Fruit fly (Drosophila melanogaster): ENCODE data around the gene ND-13A.

Gene ND-13A

DNA sequence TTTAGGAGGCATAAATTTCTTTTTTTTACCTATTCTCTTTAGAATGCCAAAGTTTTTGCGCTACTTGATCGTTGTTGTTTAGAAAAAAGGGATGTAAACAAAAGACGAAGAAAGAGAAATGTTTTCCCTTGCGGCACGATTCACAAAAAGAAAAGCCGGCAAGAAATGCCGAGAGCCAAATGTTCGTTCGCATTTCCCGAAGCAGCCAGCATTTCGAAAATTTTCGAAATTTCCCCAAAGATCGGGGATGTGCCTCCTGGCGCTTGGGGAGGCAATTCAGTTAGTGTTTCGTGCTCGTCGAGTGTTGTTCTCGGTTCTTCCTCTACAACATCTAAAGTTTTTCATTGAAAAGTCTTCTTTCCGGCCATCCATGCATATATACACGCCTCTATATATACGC is 489 bp upstream of the ND-13A start, which contains the start of gene Msp300:
Msp300 (plus strand) TSS at position 301 of the 400 bp plus-strand sequence.
- no peak for TF ChIP-seq noc (tag; optimal IDR thresholded peaks at IDR 0.05)

DNA sequence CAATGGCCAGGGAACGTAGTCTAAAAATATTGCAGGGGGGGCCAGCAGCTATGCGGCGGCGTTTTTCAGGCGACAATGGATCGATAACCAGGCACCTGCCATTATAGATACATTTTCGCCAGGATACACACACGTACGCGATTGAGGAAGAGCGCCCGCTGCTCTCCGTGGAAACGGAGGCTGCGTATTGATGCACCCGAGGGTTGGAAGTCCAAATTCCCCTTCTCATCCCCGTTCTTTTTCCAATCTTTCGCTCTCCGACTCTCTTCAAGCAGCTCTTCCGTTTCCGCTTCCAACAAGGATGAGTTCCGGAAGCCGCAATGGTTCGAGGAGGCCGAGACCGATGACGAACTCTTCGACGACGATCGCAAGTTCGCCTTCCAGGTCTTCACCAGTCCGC is 3.3 kb downstream of the ND-13A start:
- no peak for TF ChIP-seq noc (tag; optimal IDR thresholded peaks at IDR 0.05)

DNA sequence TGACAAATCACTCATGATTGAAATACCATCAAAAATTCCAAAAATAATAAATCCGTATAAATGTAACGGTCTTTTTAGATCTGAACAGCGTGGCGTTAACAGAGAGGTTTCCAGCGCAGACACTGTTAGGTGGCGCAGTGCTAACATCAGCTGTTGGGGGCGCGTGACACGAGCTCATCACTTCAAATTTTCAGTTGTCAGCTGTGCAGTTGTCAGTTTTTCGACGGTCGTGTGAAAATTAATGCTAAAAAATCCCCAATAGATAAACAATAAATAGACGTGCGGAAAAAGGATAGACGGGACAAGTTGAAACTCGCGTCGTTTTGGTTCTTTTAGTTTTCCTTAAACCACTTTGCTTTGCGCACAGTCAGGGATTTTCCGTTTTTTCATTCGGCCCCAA is 3.9 kb downstream of the ND-13A start, which contains the start of gene CG4230:
CG4230 (plus strand) TSS at position 6 of the 400 bp plus-strand sequence.
- peak; percentile 36 for TF ChIP-seq noc (tag; optimal IDR thresholded peaks at IDR 0.05)

DNA sequence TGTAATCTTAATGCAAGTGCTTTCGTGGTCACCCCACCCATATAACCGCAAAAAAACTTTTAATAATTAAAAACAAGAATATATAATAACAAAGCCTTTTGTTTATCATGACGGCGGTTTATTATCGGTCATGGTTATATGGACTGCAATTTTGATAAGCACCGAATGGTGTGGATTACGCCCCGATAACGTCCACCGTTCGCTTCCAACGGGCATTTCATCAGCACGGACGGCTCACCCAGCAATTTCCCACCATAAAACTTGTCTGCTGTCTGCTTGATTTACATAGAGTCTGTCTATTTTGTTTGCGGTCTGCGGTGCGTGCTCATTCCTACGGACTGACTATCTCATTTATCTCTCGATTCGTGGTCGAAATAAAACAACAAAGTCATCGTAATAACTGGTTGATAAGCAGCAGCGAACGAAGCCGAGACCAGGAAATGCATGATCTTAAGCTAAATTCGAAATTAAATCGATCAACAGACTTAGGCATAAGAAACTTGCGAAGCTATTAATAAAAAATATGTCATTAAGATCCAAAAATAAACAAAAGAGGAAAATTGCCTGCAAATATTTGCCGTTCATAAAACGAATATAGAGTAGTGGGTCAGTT is 4.6 kb downstream of the ND-13A start:
- TF ChIP-seq noc (tag; optimal IDR thresholded peaks at IDR 0.05) = peak; percentile 83

DNA sequence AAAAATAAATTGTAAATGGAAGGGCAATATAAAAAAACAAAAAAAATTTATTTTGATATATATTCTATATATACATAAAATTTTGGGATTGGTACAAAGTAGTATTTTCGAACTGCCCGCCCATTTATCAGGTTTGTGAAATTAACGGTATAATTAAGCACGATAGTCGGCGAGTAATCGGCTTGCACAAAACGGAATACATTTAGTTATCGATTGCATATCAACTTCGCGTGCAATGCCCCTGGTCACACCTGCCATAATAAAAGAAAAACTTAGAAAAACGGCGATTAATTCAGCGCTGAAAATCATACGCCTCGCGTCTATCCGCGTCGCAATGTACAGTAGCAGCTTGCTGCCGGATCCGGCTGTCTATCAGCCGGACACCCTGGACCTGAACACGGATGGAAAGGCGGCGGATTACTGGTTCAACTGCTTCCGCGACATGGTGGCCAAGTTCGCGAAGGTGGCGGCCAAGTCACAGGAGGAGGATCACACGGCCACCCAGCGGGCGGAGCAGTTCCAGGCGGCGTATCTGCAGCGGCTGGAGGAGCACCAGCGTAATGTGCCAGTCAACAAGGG is 6.2 kb downstream of the ND-13A start, which contains the start of gene CG5828:
CG5828 (plus strand) TSS at position 205 of the 579 bp plus-strand sequence.
- TF ChIP-seq noc (tag; optimal IDR thresholded peaks at IDR 0.05) = no peak

DNA sequence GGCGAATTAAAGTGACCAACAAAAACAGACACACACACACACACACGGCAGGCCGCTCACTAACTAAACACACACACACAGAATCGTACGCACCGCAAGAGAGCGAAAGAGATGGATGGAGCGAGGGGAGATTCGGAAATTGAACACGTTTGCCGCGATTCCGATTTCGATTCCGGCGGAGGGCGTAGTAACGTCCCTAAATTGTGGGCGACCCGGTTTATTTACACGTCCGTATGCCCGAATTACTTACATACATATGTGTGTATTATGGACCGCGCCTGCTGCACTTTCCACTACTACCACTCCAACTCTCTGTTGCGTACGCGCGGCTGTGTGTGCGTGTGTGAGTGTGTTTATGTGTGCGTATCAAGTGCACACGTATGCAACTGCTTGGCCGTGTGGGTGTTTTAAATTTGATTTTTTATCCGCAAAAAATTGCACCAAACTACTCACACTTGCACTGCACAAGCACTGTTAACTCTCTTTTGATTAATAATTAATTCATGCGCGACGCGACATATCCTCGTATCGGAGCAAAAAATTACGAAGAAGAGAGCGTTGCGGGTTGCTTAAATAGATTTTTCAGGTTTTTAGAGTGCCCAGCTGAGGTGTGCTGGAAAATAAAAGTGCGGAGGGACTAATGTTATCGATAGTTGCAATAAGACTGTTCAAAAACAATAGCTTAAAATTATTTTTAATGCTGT is 6.9 kb downstream of the ND-13A start, which contains the start of gene Pgant5:
Pgant5 (minus strand) TSS at position 601 of the 704 bp plus-strand sequence.
- peak; percentile 51 for TF ChIP-seq noc (tag; optimal IDR thresholded peaks at IDR 0.05)

DNA sequence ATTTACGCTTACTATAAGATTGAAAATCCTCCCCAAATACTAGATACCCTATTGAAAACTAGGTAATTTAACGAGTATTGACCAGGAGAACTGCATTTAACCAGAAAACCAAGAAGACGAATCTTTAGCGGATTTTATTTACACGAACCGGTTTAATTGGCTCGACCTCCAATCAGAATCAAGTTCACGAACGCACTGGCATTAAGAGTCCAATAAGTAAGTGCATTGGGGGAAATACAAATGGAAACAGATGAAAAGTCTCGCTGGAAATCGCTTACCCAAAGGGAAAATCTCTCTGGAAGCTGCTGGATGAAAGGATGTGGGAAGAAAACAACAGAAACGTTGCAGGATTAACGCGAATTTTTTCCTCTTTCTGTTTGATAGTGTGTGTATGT is 7.5 kb downstream of the ND-13A start:
- TF ChIP-seq noc (tag; optimal IDR thresholded peaks at IDR 0.05) = no peak

DNA sequence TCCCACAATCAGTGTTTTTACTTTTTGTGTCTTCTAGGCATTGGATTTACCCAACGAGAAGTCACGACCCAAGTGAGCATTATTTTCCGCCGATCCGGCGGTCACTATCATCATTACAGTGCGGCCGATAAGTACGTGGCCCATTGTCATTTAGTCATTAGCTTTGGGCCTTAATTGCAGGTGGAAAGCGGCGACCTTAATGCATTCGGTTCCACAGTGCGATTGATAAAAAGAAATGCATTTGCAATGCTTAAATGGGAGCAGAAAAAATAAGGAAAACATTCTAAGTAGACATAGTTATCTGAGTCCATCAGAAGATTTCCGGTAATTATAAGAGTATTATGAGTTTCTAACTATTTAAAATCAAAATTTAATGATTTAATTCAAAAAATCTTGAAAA is 7.9 kb downstream of the ND-13A start:
- peak; percentile 11 for TF ChIP-seq noc (tag; optimal IDR thresholded peaks at IDR 0.05)

DNA sequence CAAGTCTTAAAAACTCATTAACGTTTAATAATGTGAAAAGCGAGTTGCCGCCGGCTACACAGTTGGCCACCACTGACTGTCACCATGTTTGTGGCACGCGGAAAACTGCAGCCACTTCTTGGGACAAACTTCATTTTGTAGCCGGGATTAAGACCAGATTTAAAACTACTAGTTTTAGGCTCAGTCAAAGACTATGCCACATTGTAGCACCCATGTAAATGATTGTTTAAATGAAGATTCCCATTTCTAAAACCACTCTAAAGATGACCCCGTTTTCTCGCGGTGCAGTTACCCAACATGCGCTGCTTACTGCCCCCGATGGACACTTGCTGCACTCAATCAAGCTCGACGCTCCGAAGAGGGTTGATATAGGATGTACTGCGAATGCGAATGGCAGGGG is 9.7 kb downstream of the ND-13A start:
- TF ChIP-seq noc (tag; optimal IDR thresholded peaks at IDR 0.05) = no peak

DNA sequence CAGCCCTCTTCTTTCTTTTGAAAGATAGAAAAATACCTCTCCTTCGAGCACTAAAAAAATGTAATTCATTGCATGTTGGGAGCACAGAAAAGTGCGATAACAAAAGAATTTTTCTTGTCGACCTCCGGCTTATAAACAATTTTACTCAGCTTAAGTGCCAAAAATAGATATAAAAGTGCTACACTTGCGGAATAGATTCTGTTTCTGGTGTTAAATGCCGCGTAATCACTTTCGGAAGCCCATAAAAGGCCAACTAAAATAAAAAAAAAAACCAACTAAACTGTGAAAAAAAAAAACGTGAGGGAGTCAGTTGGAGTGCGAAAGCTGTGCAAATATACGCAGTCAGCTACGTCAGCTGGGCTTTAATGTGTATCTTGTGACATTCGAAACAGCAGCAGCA is 10.4 kb downstream of the ND-13A start:
- TF ChIP-seq noc (tag; optimal IDR thresholded peaks at IDR 0.05) = no peak

DNA sequence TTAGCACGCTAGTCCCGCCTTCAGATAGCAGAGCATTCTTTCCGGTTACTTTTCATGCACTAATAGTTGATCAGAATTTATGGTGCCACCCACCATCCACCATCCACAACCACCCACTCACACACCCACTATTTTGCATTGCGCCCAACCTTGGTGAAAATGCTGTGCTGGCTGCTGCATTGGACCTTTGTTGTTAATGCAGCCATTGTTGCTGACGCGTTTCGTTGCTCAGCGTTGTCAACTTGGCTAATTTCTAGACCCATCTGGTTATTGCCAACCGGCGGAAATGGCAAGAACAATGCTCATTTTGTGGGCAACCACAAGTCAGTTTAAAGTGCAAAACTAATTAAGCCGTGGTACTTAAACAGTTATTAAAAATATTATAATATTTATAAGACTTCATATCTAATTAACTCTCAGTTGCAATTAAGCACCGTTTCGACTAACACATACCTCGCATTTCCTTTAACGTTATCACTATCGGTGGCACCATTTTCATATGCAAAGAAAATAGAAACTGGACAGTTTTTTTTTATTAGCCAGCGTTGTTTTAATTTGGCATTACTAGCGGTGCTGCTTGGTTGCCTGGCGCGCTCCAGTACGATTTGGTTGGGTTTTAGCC is 11.3 kb downstream of the ND-13A start:
- no peak for TF ChIP-seq noc (tag; optimal IDR thresholded peaks at IDR 0.05)

DNA sequence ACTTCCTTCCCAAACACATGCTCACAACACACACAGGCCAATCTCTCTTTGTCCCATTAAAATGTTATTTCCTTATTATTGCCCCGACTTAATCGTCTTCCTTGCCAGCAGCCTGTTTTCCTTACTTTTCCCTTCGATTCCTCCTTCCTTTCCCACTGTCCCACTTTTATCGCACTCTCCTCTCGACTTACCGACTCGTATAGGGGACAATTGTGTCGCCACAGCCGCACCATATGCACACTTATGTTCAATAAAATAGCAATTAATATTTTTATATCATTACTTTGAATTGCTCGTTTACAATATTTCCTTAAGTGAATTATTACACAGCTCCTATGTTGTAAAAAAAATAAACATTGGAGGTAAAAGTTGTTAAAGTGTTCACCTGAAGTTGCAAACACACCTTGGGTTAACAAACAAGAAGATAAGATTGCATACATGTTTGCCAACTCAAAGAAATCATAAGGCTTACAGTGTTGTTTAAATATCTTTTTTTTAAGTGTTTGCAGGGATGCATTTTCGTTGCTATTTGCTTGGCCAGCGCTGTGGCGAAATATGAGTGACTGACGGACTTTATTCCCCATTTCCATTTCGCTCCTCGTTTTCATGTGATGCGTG is 13.1 kb downstream of the ND-13A start:
- peak; percentile 77 for TF ChIP-seq noc (tag; optimal IDR thresholded peaks at IDR 0.05)

DNA sequence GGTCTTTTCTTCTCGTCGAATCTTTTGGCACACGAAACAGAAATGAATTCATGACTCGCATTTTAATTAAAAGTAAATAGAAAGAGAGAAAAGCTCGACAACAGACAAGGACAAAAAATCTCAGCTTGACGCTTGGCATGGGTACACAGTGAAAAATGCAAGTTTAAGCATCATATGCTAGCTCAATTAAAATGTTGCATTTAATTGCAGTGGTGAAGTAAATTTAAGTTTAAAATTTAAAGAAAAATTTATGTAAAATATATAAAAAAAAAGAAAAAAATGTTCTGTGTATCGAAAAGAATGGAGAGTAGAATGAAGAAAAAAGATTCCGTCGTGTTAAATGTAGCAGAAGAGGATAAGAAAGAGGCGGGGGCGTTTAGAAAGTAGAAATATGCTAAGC is 14.5 kb downstream of the ND-13A start:
- peak; percentile 46 for TF ChIP-seq noc (tag; optimal IDR thresholded peaks at IDR 0.05)

DNA sequence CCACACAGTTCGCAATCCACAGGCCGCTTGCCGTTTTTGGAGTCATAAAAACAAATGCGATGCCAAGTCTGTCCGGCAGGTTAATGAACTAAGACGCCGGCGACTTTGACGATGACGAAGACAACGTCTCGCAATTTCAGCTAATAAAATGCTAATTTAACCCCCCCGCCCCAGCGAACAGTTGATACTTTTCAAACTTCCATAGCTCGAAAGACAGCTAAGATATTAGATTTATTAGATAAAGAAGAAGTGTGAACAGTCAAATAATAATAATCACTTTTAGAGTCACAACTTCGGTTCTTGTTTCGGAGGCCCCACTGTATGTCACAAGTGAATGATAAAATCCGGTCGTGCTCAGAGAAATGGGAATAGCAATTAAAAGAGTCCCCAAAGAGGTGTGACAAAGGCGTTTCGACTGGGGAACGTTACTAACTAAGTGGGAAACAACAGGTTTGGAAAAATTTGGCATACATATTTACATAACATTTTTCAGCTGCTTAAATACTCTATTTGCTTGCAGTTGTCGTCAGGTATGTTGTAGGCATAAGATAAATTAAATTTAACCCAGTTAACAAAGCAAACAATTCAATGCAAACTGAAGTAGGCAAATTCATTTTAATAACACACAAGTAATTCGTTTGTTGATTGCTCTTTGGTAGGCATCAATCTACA is 15.4 kb downstream of the ND-13A start:
- peak; percentile 76 for TF ChIP-seq noc (tag; optimal IDR thresholded peaks at IDR 0.05)

DNA sequence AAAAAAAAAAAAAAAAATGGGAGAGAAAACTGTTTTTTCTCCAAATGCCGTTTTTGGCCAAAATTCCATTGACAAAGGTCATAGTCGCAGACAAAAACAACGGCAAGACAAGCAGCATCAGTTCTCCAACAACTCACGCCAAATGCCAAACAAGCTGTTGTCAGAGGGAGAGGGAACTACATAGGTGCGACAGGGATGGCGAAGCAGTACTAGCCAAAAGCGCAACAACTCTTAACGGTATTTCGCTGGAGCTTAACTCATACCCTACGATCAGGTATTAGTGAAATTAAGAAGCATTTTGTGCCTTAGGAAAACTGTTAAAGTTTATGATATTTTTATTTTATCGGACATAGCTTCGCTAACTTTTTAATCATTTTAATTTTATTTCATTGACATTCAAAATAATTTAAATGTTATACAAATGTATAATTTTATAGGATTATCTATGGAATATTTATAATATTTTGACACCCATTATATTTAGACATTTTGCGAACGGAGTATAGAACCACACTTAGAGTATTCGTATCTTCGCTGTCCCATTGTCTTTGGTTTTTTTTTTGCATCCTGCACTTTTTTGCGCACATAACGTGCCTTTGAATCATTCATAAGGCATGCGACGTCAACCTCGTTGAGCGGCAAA is 19.7 kb downstream of the ND-13A start:
- peak; percentile 19 for TF ChIP-seq noc (tag; optimal IDR thresholded peaks at IDR 0.05)
